Worm (Caenorhabditis elegans) whole organism, L4 larva: Measurements from ENCODE around the gene F53A3.1.

ENCODE experiments used
- F26F4.8 ChIP-seq: fragments of 200-800 bp; sonication (Bioruptor generic); conservative IDR thresholded peaks from 2 replicates; pipeline ENCODE4 v1.3.6; 2022; ENCODE audit warnings: missing genetic modification characterization, missing compliant biosample characterization
- F37D6.2 ChIP-seq: sonication (generic microtip); optimal IDR thresholded peaks from 2 replicates; lab custom pipeline; 2016; ENCODE audit warnings: mild to moderate bottlenecking, missing genetic modification characterization, missing compliant biosample characterization
- R02D3.7 ChIP-seq: fragments of 150-350 bp; sonication (generic microtip); optimal IDR thresholded peaks from 3 replicates; lab custom pipeline; 2014; ENCODE audit warnings: missing biosample characterization, missing genetic modification characterization
- Y105C5A.15 ChIP-seq: fragments of 200-800 bp; sonication (Bioruptor generic); IDR thresholded peaks from 2 replicates; pipeline ENCODE4 v1.3.6; 2022; ENCODE audit warnings: missing genetic modification characterization, missing compliant biosample characterization
- Y5F2A.4 ChIP-seq: fragments of 200-800 bp; sonication (Bioruptor generic); optimal IDR thresholded peaks from 2 replicates; lab custom pipeline; 2018; ENCODE audit warnings: mild to moderate bottlenecking, missing genetic modification characterization, missing compliant biosample characterization
- ZK337.2 ChIP-seq: fragments of 200-800 bp; sonication (Bioruptor generic); IDR thresholded peaks from 2 replicates; pipeline ENCODE4 v1.3.6; 2022; ENCODE audit warnings: missing genetic modification reagents, missing genetic modification characterization, missing compliant biosample characterization
- aly-2 ChIP-seq: sonication (generic microtip); optimal IDR thresholded peaks from 2 replicates; lab custom pipeline; 2018; ENCODE audit warnings: missing biosample characterization, missing genetic modification characterization
- ama-1 ChIP-seq: fragments of 150-350 bp; optimal IDR thresholded peaks from 2 replicates; lab custom pipeline; 2014; ENCODE audit warnings: inconsistent platforms, mixed read lengths
- attf-4 ChIP-seq: sonication (generic microtip); optimal IDR thresholded peaks from 3 replicates; lab custom pipeline; 2017; ENCODE audit warnings: missing biosample characterization, missing genetic modification characterization
- ceh-28 ChIP-seq: fragments of 150-350 bp; optimal IDR thresholded peaks from 2 replicates; lab custom pipeline; 2014; ENCODE audit warnings: missing biosample characterization, missing genetic modification reagents, missing genetic modification characterization
- ceh-32 ChIP-seq: sonication (generic microtip); optimal IDR thresholded peaks from 2 replicates; lab custom pipeline; 2016; ENCODE audit warnings: mild to moderate bottlenecking, missing genetic modification characterization, missing compliant biosample characterization; ENCODE audit not compliant: poor library complexity
- ceh-62 ChIP-seq: sonication (generic microtip); optimal IDR thresholded peaks from 2 replicates; lab custom pipeline; 2017; ENCODE audit warnings: missing biosample characterization, missing genetic modification characterization
- ceh-82 ChIP-seq: sonication (generic microtip); optimal IDR thresholded peaks from 2 replicates; lab custom pipeline; 2017; ENCODE audit warnings: missing biosample characterization, missing genetic modification characterization
- ctbp-1 ChIP-seq: fragments of 200-800 bp; sonication (Bioruptor generic); IDR thresholded peaks from 2 replicates; pipeline ENCODE4 v1.3.6; 2022; ENCODE audit warnings: missing genetic modification reagents, missing genetic modification characterization, missing compliant biosample characterization
- daf-16 ChIP-seq, 3 experiments: sonication (generic microtip); optimal IDR thresholded peaks; 2 replicates each; lab custom pipeline; 2016 to 2017; ENCODE audit warnings: missing genetic modification characterization in 3 of 3, missing genetic modification reagents in 3 of 3, mild to moderate bottlenecking in 2 of 3, missing compliant biosample characterization in 2 of 3, missing biosample characterization in 1 of 3, moderate library complexity in 1 of 3
- dmd-6 ChIP-seq: fragments of 200-800 bp; sonication (Bioruptor generic); IDR thresholded peaks from 2 replicates; pipeline ENCODE4 v1.3.6; 2022; ENCODE audit warnings: missing genetic modification reagents, missing genetic modification characterization, missing compliant biosample characterization
- dmd-9 ChIP-seq: fragments of 200-800 bp; sonication (Bioruptor generic); IDR thresholded peaks from 2 replicates; pipeline ENCODE4 v1.3.6; 2022; ENCODE audit warnings: missing genetic modification reagents, missing genetic modification characterization, missing compliant biosample characterization
- egl-27 ChIP-seq: sonication (generic microtip); optimal IDR thresholded peaks from 3 replicates; lab custom pipeline; 2017; ENCODE audit warnings: missing biosample characterization, missing genetic modification reagents, missing genetic modification characterization
- fos-1 ChIP-seq: fragments of 150-350 bp; optimal IDR thresholded peaks from 2 replicates; lab custom pipeline; 2014; ENCODE audit warnings: missing biosample characterization, missing genetic modification characterization
- gei-8 ChIP-seq: fragments of 200-800 bp; sonication (Bioruptor generic); optimal IDR thresholded peaks from 2 replicates; lab custom pipeline; 2018; ENCODE audit warnings: mild to moderate bottlenecking, missing genetic modification characterization, missing compliant biosample characterization
- hlh-11 ChIP-seq: fragments of 200-800 bp; sonication (Bioruptor generic); optimal IDR thresholded peaks from 2 replicates; lab custom pipeline; 2018; ENCODE audit warnings: mild to moderate bottlenecking, missing genetic modification characterization, missing compliant biosample characterization
- hlh-30 ChIP-seq: sonication (generic microtip); optimal IDR thresholded peaks from 2 replicates; lab custom pipeline; 2017; ENCODE audit warnings: antibody characterized with exemption, mild to moderate bottlenecking, missing genetic modification characterization, missing compliant biosample characterization; ENCODE audit not compliant: insufficient read depth
- lin-29 ChIP-seq: fragments of 200-800 bp; sonication (Bioruptor generic); IDR thresholded peaks from 2 replicates; pipeline ENCODE4 v1.3.6; 2022; ENCODE audit warnings: missing genetic modification reagents, missing genetic modification characterization, missing compliant biosample characterization
- lin-38 ChIP-seq: fragments of 200-800 bp; sonication (Bioruptor generic); IDR thresholded peaks from 2 replicates; pipeline ENCODE4 v1.3.6; 2022; ENCODE audit warnings: missing genetic modification reagents, missing genetic modification characterization, missing compliant biosample characterization
- lsy-2 ChIP-seq, 2 experiments: fragments of 150-350 bp in 1 of 2; sonication (generic microtip) in 1 of 2; optimal IDR thresholded peaks; 2 replicates each; lab custom pipeline; 2014 to 2017; ENCODE audit warnings: missing biosample characterization in 2 of 2, missing genetic modification characterization in 2 of 2
- mdl-1 ChIP-seq, 2 experiments: fragments of 150-350 bp in 1 of 2; sonication (generic microtip) in 1 of 2; optimal IDR thresholded peaks; 2 replicates each; lab custom pipeline; 2014 to 2017; ENCODE audit warnings: missing biosample characterization in 2 of 2, missing genetic modification characterization in 2 of 2
- mep-1 ChIP-seq: fragments of 150-350 bp; sonication (generic microtip); optimal IDR thresholded peaks from 3 replicates; lab custom pipeline; 2014; ENCODE audit warnings: missing biosample characterization, missing genetic modification characterization
- mes-2 ChIP-seq: sonication (generic microtip); optimal IDR thresholded peaks from 2 replicates; lab custom pipeline; 2016; ENCODE audit warnings: missing genotype, mild to moderate bottlenecking, missing genetic modification characterization, missing compliant biosample characterization; ENCODE audit not compliant: poor library complexity, severe bottlenecking
- mxl-3 ChIP-seq: fragments of 200-800 bp; sonication (Bioruptor generic); optimal IDR thresholded peaks from 2 replicates; lab custom pipeline; 2018; ENCODE audit warnings: mild to moderate bottlenecking, missing genetic modification characterization, missing compliant biosample characterization
- nhr-10 ChIP-seq: fragments of 150-350 bp; optimal IDR thresholded peaks from 2 replicates; lab custom pipeline; 2014; ENCODE audit warnings: missing biosample characterization, missing genetic modification characterization
- nhr-237 ChIP-seq: sonication (generic microtip); optimal IDR thresholded peaks from 2 replicates; lab custom pipeline; 2017; ENCODE audit warnings: missing biosample characterization, missing genetic modification characterization
- nhr-41 ChIP-seq: fragments of 200-800 bp; sonication (Bioruptor generic); IDR thresholded peaks from 2 replicates; pipeline ENCODE4 v1.3.6; 2022; ENCODE audit warnings: missing genetic modification reagents, missing genetic modification characterization, missing compliant biosample characterization
- nhr-48 ChIP-seq: sonication (generic microtip); optimal IDR thresholded peaks from 2 replicates; lab custom pipeline; 2016; ENCODE audit warnings: mild to moderate bottlenecking, missing genetic modification characterization, missing compliant biosample characterization
- nhr-77 ChIP-seq: fragments of 150-350 bp; optimal IDR thresholded peaks from 2 replicates; lab custom pipeline; 2014; ENCODE audit warnings: missing biosample characterization, missing genetic modification characterization
- php-3 ChIP-seq: fragments of 200-800 bp; sonication (Bioruptor generic); IDR thresholded peaks from 2 replicates; pipeline ENCODE4 v1.3.6; 2022; ENCODE audit warnings: missing genetic modification reagents, missing genetic modification characterization, missing compliant biosample characterization
- sdz-12 ChIP-seq: fragments of 200-800 bp; sonication (Bioruptor generic); optimal IDR thresholded peaks from 2 replicates; lab custom pipeline; 2018; ENCODE audit warnings: mild to moderate bottlenecking, missing genetic modification characterization, missing compliant biosample characterization
- skn-1 ChIP-seq: fragments of 150-350 bp; optimal IDR thresholded peaks from 2 replicates; lab custom pipeline; 2014; ENCODE audit warnings: missing biosample characterization, missing genetic modification characterization
- snpc-1.2 ChIP-seq: fragments of 200-800 bp; sonication (Bioruptor generic); IDR thresholded peaks from 2 replicates; pipeline ENCODE4 v1.3.6; 2022; ENCODE audit warnings: missing genetic modification reagents, missing genetic modification characterization, missing compliant biosample characterization
- spr-1 ChIP-seq: sonication (generic microtip); optimal IDR thresholded peaks from 2 replicates; lab custom pipeline; 2016; ENCODE audit warnings: mild to moderate bottlenecking, missing genetic modification characterization, missing compliant biosample characterization
- spr-3 ChIP-seq: fragments of 200-800 bp; sonication (Bioruptor generic); optimal IDR thresholded peaks from 2 replicates; lab custom pipeline; 2018; ENCODE audit warnings: mild to moderate bottlenecking, missing genetic modification characterization, missing compliant biosample characterization
- tag-97 ChIP-seq: fragments of 200-800 bp; sonication (Bioruptor generic); IDR thresholded peaks from 2 replicates; pipeline ENCODE4 v1.3.6; 2022; ENCODE audit warnings: missing genetic modification characterization, missing compliant biosample characterization
- tra-1 ChIP-seq: fragments of 200-800 bp; sonication (Bioruptor generic); IDR thresholded peaks from 2 replicates; pipeline ENCODE4 v1.3.6; 2022; ENCODE audit warnings: missing genetic modification reagents, missing genetic modification characterization, missing compliant biosample characterization
- unc-130 ChIP-seq: sonication (generic microtip); optimal IDR thresholded peaks from 2 replicates; lab custom pipeline; 2016; ENCODE audit warnings: missing genetic modification reagents, missing genetic modification characterization, missing compliant biosample characterization
- zfp-3 ChIP-seq: fragments of 200-800 bp; sonication (Bioruptor generic); conservative IDR thresholded peaks from 2 replicates; pipeline ENCODE4 v1.3.6; 2022; ENCODE audit warnings: missing genetic modification reagents, missing genetic modification characterization, missing compliant biosample characterization
- zip-2 ChIP-seq: fragments of 150-350 bp; optimal IDR thresholded peaks from 2 replicates; lab custom pipeline; 2014; ENCODE audit warnings: missing biosample characterization, missing genetic modification characterization
- ztf-7 ChIP-seq: fragments of 150-350 bp; optimal IDR thresholded peaks from 2 replicates; lab custom pipeline; 2014; ENCODE audit warnings: missing biosample characterization, missing genetic modification characterization

Gene F53A3.1

ce11 chrIII:1925048-1925537 is 18.3 kb downstream of the F53A3.1 start (continued):
- TF ChIP-seq nhr-48, result peak; percentile 99
- peak; percentile 73 for TF ChIP-seq nhr-237 (tag; lab: Kevin White, UChicago)
- no peak for TF ChIP-seq Y5F2A.4 (GFP tag; lab: Kevin White, UChicago)
- peak; percentile 97 for TF ChIP-seq nhr-77
- TF ChIP-seq attf-4 (tag; lab: Kevin White, UChicago), result no peak
- TF ChIP-seq mes-2, result peak; percentile 73
- peak; percentile 99 for TF ChIP-seq hlh-30 (tag; lab: Kevin White, UChicago)
- peak; percentile 87 to 98 for TF ChIP-seq daf-16 (GFP tag; optimal IDR thresholded peaks at IDR 0.05; lab: Kevin White, UChicago)
- peak; percentile 94 for TF ChIP-seq daf-16 (tag; optimal IDR thresholded peaks at IDR 0.05; lab: Kevin White, UChicago)
- TF ChIP-seq, all 104 proteins: peak for 72

- TF ChIP-seq F37D6.2 (tag; lab: Kevin White, UChicago), result peak; percentile 85
- no peak for TF ChIP-seq tag-97 (GFP tag; lab: Robert Waterston, UW)
- TF ChIP-seq lin-38 (GFP tag; lab: Robert Waterston, UW), result peak; percentile 59
- TF ChIP-seq fos-1 (tag; lab: Kevin White, UChicago), result no peak
- TF ChIP-seq dmd-9 (GFP tag; lab: Robert Waterston, UW), result no peak
- TF ChIP-seq zip-2, result no peak
- peak; percentile 52 for TF ChIP-seq ceh-32 (tag; lab: Kevin White, UChicago)
- no peak for TF ChIP-seq snpc-1.2
- TF ChIP-seq lsy-2 (tag; optimal IDR thresholded peaks at IDR 0.05; lab: Kevin White, UChicago), result peak; percentile 64 to 83
- peak; percentile 91 to 92 for TF ChIP-seq mdl-1 (tag; optimal IDR thresholded peaks at IDR 0.05; lab: Kevin White, UChicago)
- peak; percentile 99 for TF ChIP-seq hlh-11 (tag; lab: Kevin White, UChicago)
- TF ChIP-seq R02D3.7 (tag; lab: Kevin White, UChicago), result no peak
- TF ChIP-seq spr-1 (tag; lab: Kevin White, UChicago), result peak; percentile 28
- TF ChIP-seq ctbp-1 (GFP tag; lab: Robert Waterston, UW), result peak; percentile 94
- no peak for TF ChIP-seq Y5F2A.4 (GFP tag; lab: Kevin White, UChicago)
- no peak for TF ChIP-seq Y105C5A.15 (GFP tag; lab: Robert Waterston, UW)
- peak; percentile 94 for TF ChIP-seq nhr-48
- TF ChIP-seq spr-3, result peak; percentile 31
- TF ChIP-seq gei-8, result peak; percentile 98
- TF ChIP-seq nhr-41, result no peak
- TF ChIP-seq ama-1 (lab: Kevin White, UChicago), result no peak
- TF ChIP-seq ceh-62 (tag; lab: Kevin White, UChicago), result no peak
- TF ChIP-seq sdz-12 (GFP tag; lab: Kevin White, UChicago), result no peak
- peak; percentile 95 for TF ChIP-seq mxl-3 (GFP tag; lab: Kevin White, UChicago)
- no peak for TF ChIP-seq skn-1 (tag; lab: Kevin White, UChicago)
- no peak for TF ChIP-seq ceh-82 (tag; lab: Kevin White, UChicago)
- peak in 1 of 2 experiments; percentile 50 for TF ChIP-seq daf-16 (GFP tag; optimal IDR thresholded peaks at IDR 0.05; lab: Kevin White, UChicago)
- no peak for TF ChIP-seq daf-16 (tag; optimal IDR thresholded peaks at IDR 0.05; lab: Kevin White, UChicago)
- no peak for TF ChIP-seq F26F4.8 (GFP tag; lab: Robert Waterston, UW)
- no peak for TF ChIP-seq unc-130
- peak; percentile 98 for TF ChIP-seq dmd-6 (GFP tag; lab: Robert Waterston, UW)
- 0 out of 2 replicates have a peak, but pooled peaks have one; percentile 28 for TF ChIP-seq php-3
- peak; percentile 86 for TF ChIP-seq mep-1 (tag; lab: Kevin White, UChicago)
- TF ChIP-seq ZK337.2 (GFP tag; lab: Robert Waterston, UW), result no peak
- peak; percentile 6 for TF ChIP-seq ceh-28 (tag; lab: Kevin White, UChicago)
- peak; percentile 88 for TF ChIP-seq tra-1 (GFP tag; lab: Robert Waterston, UW)
- no peak for TF ChIP-seq aly-2 (tag; lab: Kevin White, UChicago)
- no peak for TF ChIP-seq zfp-3 (GFP tag; lab: Robert Waterston, UW)
- TF ChIP-seq ztf-7, result no peak
- no peak for TF ChIP-seq egl-27 (tag; lab: Kevin White, UChicago)
- TF ChIP-seq nhr-10 (tag; lab: Kevin White, UChicago), result peak; percentile 69
- TF ChIP-seq lin-29 (GFP tag; lab: Robert Waterston, UW), result peak; percentile 86
Measured at ce11 chrIII:1923419-1924318, 19.8 kb downstream of the F53A3.1 start.
